Worm (Caenorhabditis elegans): ENCODE data around the gene nhr-229.
"Not testable (repeated sequence)": the region's sequence is repeated elsewhere in the genome, so short reads cannot be mapped to it uniquely, and the experiment has no call there.

The nhr-229 gene

DNA sequence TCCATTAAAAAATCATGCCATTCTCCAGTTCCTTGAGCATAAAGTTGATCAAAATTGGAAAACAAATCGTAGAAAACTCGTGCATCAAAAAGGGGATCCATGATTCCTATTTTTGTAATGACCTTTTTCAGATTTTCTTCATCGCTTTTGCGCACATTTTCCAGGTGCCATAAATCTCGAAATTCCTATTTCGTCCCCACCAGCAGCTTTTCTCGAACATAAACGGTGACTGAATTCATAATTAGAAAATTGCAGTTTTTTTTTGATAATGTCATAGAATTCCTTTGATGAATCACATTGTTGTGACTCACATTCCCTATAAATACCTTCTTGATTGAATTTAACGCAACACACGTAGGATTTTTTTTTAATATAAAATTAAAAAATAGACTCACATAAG lies at the start of gene nhr-229:
Gene nhr-229, minus strand, starts transcription at position 101 of the 400 bp plus-strand sequence.
- TF ChIP-seq snu-23 (GFP tag; optimal IDR thresholded peaks at IDR 0.05) (no peak), hlh-17 (GFP tag; optimal IDR thresholded peaks at IDR 0.05; ENCODE audit: borderline replicate concordance) (no peak), nhr-85 (tag) (peak; percentile 17), C04F5.9 (tag; optimal IDR thresholded peaks at IDR 0.05) (no peak), C16A3.4 (tag; optimal IDR thresholded peaks at IDR 0.05) (no peak)

DNA sequence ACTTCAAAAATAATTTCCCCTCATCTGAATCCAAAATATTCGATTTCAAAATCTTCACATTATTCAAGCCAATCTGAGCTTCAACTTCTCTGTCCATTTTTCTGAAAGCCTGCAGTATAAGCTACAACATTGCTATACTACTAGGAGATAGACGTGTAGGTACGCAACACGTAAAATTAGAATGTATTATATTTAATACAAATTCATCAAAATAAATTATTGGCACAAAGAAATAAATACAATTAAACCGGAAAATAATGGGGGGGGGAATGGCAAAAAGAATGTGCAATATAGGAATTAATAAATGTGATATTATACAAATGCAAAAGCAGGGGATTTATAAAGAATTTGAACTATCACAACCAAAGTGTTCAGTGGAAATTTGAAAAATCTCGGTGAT lies 48.3 kb upstream of the nhr-229 start, which contains the start of gene Y116A8C.25:
Gene Y116A8C.25, minus strand, starts transcription at position 101 of the 400 bp plus-strand sequence.
- TF ChIP-seq elt-3 (tag; optimal IDR thresholded peaks at IDR 0.05), result no peak
- no peak for TF ChIP-seq vab-15 (tag; optimal IDR thresholded peaks at IDR 0.05)
- TF ChIP-seq efl-1 (optimal IDR thresholded peaks at IDR 0.05), result no peak
- TF ChIP-seq efl-1 (GFP tag; optimal IDR thresholded peaks at IDR 0.05 in 1 of 2), result no peak
- no peak for TF ChIP-seq fkh-8 (tag; optimal IDR thresholded peaks at IDR 0.05)
- no peak for TF ChIP-seq fos-1 (tag; optimal IDR thresholded peaks at IDR 0.05)
- no peak for TF ChIP-seq egl-13 (tag; optimal IDR thresholded peaks at IDR 0.05)
- no peak for TF ChIP-seq mep-1 (tag; optimal IDR thresholded peaks at IDR 0.05)
- no peak for TF ChIP-seq elt-2 (tag; optimal IDR thresholded peaks at IDR 0.05)
- TF ChIP-seq pag-3 (tag; optimal IDR thresholded peaks at IDR 0.05; ENCODE audit: borderline replicate concordance, insufficient read depth), result no peak
- TF ChIP-seq sptf-1 (tag; optimal IDR thresholded peaks at IDR 0.05), result no peak
- TF ChIP-seq unc-30 (tag; optimal IDR thresholded peaks at IDR 0.05), result no peak
- no peak for TF ChIP-seq jun-1 (tag; optimal IDR thresholded peaks at IDR 0.05)
- TF ChIP-seq pqm-1 (tag; optimal IDR thresholded peaks at IDR 0.05), result no peak
- no peak for TF ChIP-seq mef-2 (tag; optimal IDR thresholded peaks at IDR 0.05)
- no peak for TF ChIP-seq blmp-1 (tag; optimal IDR thresholded peaks at IDR 0.05)

DNA sequence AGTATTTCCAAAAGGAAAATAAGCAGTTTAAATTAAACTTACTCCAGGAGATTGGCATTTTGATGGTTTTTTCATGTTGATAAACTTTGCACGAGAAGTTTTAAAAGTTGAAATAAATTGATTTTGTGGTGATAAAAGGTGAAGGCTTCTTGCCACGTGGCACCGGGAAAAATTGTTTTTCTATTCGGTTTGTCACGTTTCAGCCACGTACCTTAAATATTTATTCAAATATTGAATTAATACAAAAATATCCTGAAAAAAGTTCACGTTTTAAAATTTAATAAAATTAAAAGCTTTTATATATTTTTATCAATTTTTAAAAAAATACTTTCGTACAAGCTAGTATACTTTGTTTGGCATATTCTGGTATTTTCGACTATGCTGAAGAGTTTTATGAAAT lies 40.4 kb upstream of the nhr-229 start, which contains the start of gene Y116A8C.24:
Gene Y116A8C.24, minus strand, starts transcription at position 101 of the 400 bp plus-strand sequence.
- TF ChIP-seq ets-5 (GFP tag; IDR thresholded peaks at IDR 0.05); fkh-8 (tag; optimal IDR thresholded peaks at IDR 0.05); hpl-2 (GFP tag; optimal IDR thresholded peaks at IDR 0.05): not testable (repeated sequence)

- TF ChIP-seq jun-1 (tag; optimal IDR thresholded peaks at IDR 0.05); nhr-12 (tag; optimal IDR thresholded peaks at IDR 0.05); nhr-85 (tag): not testable (repeated sequence)
Measured at ce11 chrIV:17064937-17065336, 34.5 kb upstream of the nhr-229 start, which contains the start of gene Y116A8C.465. Y116A8C.465 (plus strand) TSS chrIV:17065237.

DNA sequence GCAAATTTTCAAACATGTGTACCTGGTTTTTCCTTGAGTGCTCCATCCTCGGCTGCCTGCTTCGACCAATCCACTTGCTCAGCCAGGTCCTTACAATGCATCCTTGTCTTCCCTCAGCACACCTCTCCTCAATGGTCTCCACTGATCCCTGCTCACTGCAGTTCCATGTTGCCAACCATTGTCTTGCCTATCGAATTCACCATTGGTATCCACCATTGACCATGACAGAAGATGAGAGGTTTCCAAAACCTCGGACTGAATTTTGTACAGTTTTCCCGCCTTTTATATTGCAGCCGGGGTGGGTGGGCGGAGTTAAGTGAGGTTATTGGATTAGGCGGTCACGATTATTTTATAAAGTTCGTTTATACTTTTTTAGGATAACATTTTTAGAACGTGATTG lies 33.3 kb upstream of the nhr-229 start, which contains the start of gene Y116A8C.467:
Gene Y116A8C.467, minus strand, starts transcription at position 101 of the 400 bp plus-strand sequence.
- TF ChIP-seq lin-39, F16B12.6, ceh-82 (tag; optimal IDR thresholded peaks at IDR 0.05): not testable (repeated sequence)

ce11 chrIV:17058036-17058435 lies 27.6 kb upstream of the nhr-229 start, which contains the start of gene Y116A8C.44:
Y116A8C.44 (minus strand) TSS chrIV:17058136.
- TF ChIP-seq efl-1 (optimal IDR thresholded peaks at IDR 0.05), result no peak
- peak in 1 of 2 experiments; percentile 52 for TF ChIP-seq efl-1 (GFP tag; optimal IDR thresholded peaks at IDR 0.05 in 1 of 2)
- TF ChIP-seq tbx-2 (tag; optimal IDR thresholded peaks at IDR 0.05), result no peak

ce11 chrIV:17053261-17053660 lies 22.9 kb upstream of the nhr-229 start, which contains the start of gene Y116A8C.23:
Y116A8C.23 (plus strand) TSS chrIV:17053561.
- TF ChIP-seq egl-27 (tag; optimal IDR thresholded peaks at IDR 0.05) (no peak), snu-23 (GFP tag; optimal IDR thresholded peaks at IDR 0.05) (no peak), ceh-88 (GFP tag; IDR thresholded peaks at IDR 0.05) (no peak), pag-3 (tag; optimal IDR thresholded peaks at IDR 0.05; ENCODE audit: borderline replicate concordance, insufficient read depth) (no peak), unc-86 (tag; optimal IDR thresholded peaks at IDR 0.05) (no peak), efl-3 (GFP tag; optimal IDR thresholded peaks at IDR 0.05) (no peak), lin-15B (tag; optimal IDR thresholded peaks at IDR 0.05) (no peak), ztf-4 (tag; optimal IDR thresholded peaks at IDR 0.05) (no peak), Y116A8C.19 (tag; optimal IDR thresholded peaks at IDR 0.05; ENCODE audit: borderline replicate concordance) (no peak), swsn-7 (tag; optimal IDR thresholded peaks at IDR 0.05) (no peak)

Measured in whole organism, L1 larva.